Fruit fly (Drosophila melanogaster) whole organism, embryonic: Measurements from ENCODE around the gene CG43339.

Experiments
- Ada2b ChIP-seq: fragments of 200-800 bp; sonication (Bioruptor generic); IDR thresholded peaks from 2 replicates; pipeline ENCODE4 v1.3.6; 2022; ENCODE audit warnings: missing biosample characterization, missing genetic modification characterization
- B-H2 ChIP-seq: fragments of 200-800 bp; sonication (Bioruptor generic); optimal IDR thresholded peaks from 2 replicates; lab custom pipeline; 2018; ENCODE audit warnings: missing biosample characterization, mild to moderate bottlenecking, missing genetic modification characterization
- Bgb ChIP-seq: fragments of 200-800 bp; sonication (Bioruptor generic); IDR thresholded peaks from 2 replicates; pipeline ENCODE4 v1.3.6; 2022; ENCODE audit warnings: missing biosample characterization, missing genetic modification characterization; ENCODE audit not compliant: partially characterized antibody
- Blimp-1 ChIP-seq: fragments of 200-800 bp; sonication (Bioruptor generic); optimal IDR thresholded peaks from 3 replicates; lab custom pipeline; 2018; ENCODE audit warnings: missing biosample characterization, missing genetic modification characterization, mild to moderate bottlenecking, moderate library complexity, missing genetic modification reagents
- CG10267 ChIP-seq: fragments of 200-800 bp; sonication (Bioruptor generic); optimal IDR thresholded peaks from 2 replicates; lab custom pipeline; 2018; ENCODE audit warnings: missing biosample characterization, mild to moderate bottlenecking, missing genetic modification characterization, moderate library complexity
- CG10366 ChIP-seq: fragments of 200-800 bp; sonication (Bioruptor generic); IDR thresholded peaks from 2 replicates; pipeline ENCODE4 v1.3.6; 2022; ENCODE audit warnings: missing biosample characterization, missing genetic modification characterization
- CG13424 ChIP-seq: fragments of 200-800 bp; sonication (Bioruptor generic); optimal IDR thresholded peaks from 2 replicates; lab custom pipeline; 2019; ENCODE audit warnings: missing biosample characterization, mild to moderate bottlenecking, missing genetic modification characterization, moderate library complexity
- CG1603 ChIP-seq: fragments of 200-800 bp; sonication (Bioruptor generic); optimal IDR thresholded peaks from 2 replicates; lab custom pipeline; 2019; ENCODE audit warnings: missing biosample characterization, mild to moderate bottlenecking, missing genetic modification characterization, moderate library complexity
- CG17328 ChIP-seq: fragments of 200-800 bp; sonication (Bioruptor generic); IDR thresholded peaks from 2 replicates; pipeline ENCODE4 v1.3.6; 2022; ENCODE audit warnings: missing biosample characterization, missing genetic modification characterization
- CG17385 ChIP-seq: fragments of 200-800 bp; sonication (Bioruptor generic); optimal IDR thresholded peaks from 3 replicates; lab custom pipeline; 2018; ENCODE audit warnings: missing biosample characterization, mild to moderate bottlenecking, missing genetic modification characterization
- CG1792 ChIP-seq: fragments of 200-800 bp; sonication (Bioruptor generic); optimal IDR thresholded peaks from 2 replicates; lab custom pipeline; 2016; ENCODE audit warnings: missing biosample characterization, missing genetic modification characterization
- CG18619 ChIP-seq: fragments of 200-800 bp; sonication (Bioruptor generic); optimal IDR thresholded peaks from 3 replicates; lab custom pipeline; 2017; ENCODE audit warnings: missing biosample characterization, mild to moderate bottlenecking, missing genetic modification characterization
- CG2875 ChIP-seq: fragments of 200-800 bp; sonication (Bioruptor generic); optimal IDR thresholded peaks from 2 replicates; lab custom pipeline; 2017; ENCODE audit warnings: missing biosample characterization, mild to moderate bottlenecking, missing genetic modification characterization, missing genetic modification reagents
- CG30403 ChIP-seq: fragments of 200-800 bp; sonication (Bioruptor generic); optimal IDR thresholded peaks from 3 replicates; lab custom pipeline; 2016; ENCODE audit warnings: missing biosample characterization, missing genetic modification characterization
- CG6254 ChIP-seq: fragments of 200-800 bp; sonication (Bioruptor generic); optimal IDR thresholded peaks from 3 replicates; lab custom pipeline; 2017; ENCODE audit warnings: mild to moderate bottlenecking, missing biosample characterization, missing genetic modification reagents, missing genetic modification characterization
- CG7745 ChIP-seq: fragments of 200-800 bp; sonication (Bioruptor generic); optimal IDR thresholded peaks from 2 replicates; lab custom pipeline; 2018; ENCODE audit warnings: missing biosample characterization, mild to moderate bottlenecking, missing genetic modification characterization, moderate library complexity
- CG9215 ChIP-seq: fragments of 200-800 bp; sonication (Bioruptor generic); IDR thresholded peaks from 2 replicates; pipeline ENCODE4 v1.3.6; 2022; ENCODE audit warnings: missing biosample characterization, missing genetic modification characterization
- CG9932 ChIP-seq: fragments of 200-800 bp; sonication (Bioruptor generic); IDR thresholded peaks from 2 replicates; pipeline ENCODE4 v1.3.6; 2022; ENCODE audit warnings: missing biosample characterization, missing genetic modification characterization
- CkIIα-i1 ChIP-seq: fragments of 200-800 bp; sonication (Bioruptor generic); IDR thresholded peaks from 2 replicates; pipeline ENCODE4 v1.3.6; 2022; ENCODE audit warnings: missing biosample characterization, missing genetic modification characterization
- CoRest ChIP-seq: fragments of 200-800 bp; sonication (Bioruptor generic); optimal IDR thresholded peaks from 3 replicates; lab custom pipeline; 2018; ENCODE audit warnings: missing biosample characterization, mild to moderate bottlenecking, missing genetic modification characterization, moderate library complexity
- D19B ChIP-seq: fragments of 200-800 bp; sonication (Bioruptor generic); optimal IDR thresholded peaks from 2 replicates; lab custom pipeline; 2017; ENCODE audit warnings: missing biosample characterization, mild to moderate bottlenecking, missing genetic modification characterization
- Doc2 ChIP-seq: fragments of 200-800 bp; sonication (Bioruptor generic); IDR thresholded peaks from 2 replicates; pipeline ENCODE4 v1.3.6; 2022; ENCODE audit warnings: missing biosample characterization, missing genetic modification characterization
- Drgx ChIP-seq: fragments of 200-800 bp; sonication (Bioruptor generic); IDR thresholded peaks from 2 replicates; pipeline ENCODE4 v1.3.6; 2022; ENCODE audit warnings: missing biosample characterization, missing genetic modification characterization
- H2.0 ChIP-seq: fragments of 200-800 bp; sonication (Bioruptor generic); IDR thresholded peaks from 2 replicates; pipeline ENCODE4 v1.3.6; 2022; ENCODE audit warnings: missing biosample characterization, missing genetic modification characterization
- HLH54F ChIP-seq: fragments of 200-800 bp; sonication (Bioruptor generic); optimal IDR thresholded peaks from 3 replicates; lab custom pipeline; 2016; ENCODE audit warnings: missing biosample characterization, missing genetic modification characterization
- Hr3 ChIP-seq: fragments of 200-800 bp; sonication (Bioruptor generic); optimal IDR thresholded peaks from 3 replicates; lab custom pipeline; 2016; ENCODE audit warnings: missing biosample characterization, missing genetic modification characterization
- Lhr ChIP-seq: fragments of 200-800 bp; sonication (Bioruptor generic); optimal IDR thresholded peaks from 3 replicates; lab custom pipeline; 2017; ENCODE audit warnings: mild to moderate bottlenecking, missing biosample characterization, missing genetic modification reagents, missing genetic modification characterization
- Max ChIP-seq: fragments of 200-800 bp; sonication (Bioruptor generic); optimal IDR thresholded peaks from 2 replicates; lab custom pipeline; 2016; ENCODE audit warnings: missing biosample characterization, mild to moderate bottlenecking, missing genetic modification characterization
- Med ChIP-seq: fragments of 200-800 bp; sonication (Bioruptor generic); peaks from one replicate; lab custom pipeline; 2016; ENCODE audit warnings: missing biosample characterization, missing genetic modification characterization, mild to moderate bottlenecking, inconsistent platforms, moderate library complexity
- bab2 ChIP-seq: fragments of 200-800 bp; sonication (Bioruptor generic); optimal IDR thresholded peaks from 2 replicates; lab custom pipeline; 2016; ENCODE audit warnings: missing biosample characterization, missing genetic modification characterization
- chif ChIP-seq, 2 experiments: fragments of 200-800 bp; sonication (Bioruptor generic); optimal IDR thresholded peaks; 3 replicates each; lab custom pipeline; 2016; ENCODE audit warnings: missing biosample characterization in 2 of 2, missing genetic modification characterization in 2 of 2
- dmrt11E ChIP-seq: fragments of 200-800 bp; sonication (Bioruptor generic); optimal IDR thresholded peaks from 3 replicates; lab custom pipeline; 2018; ENCODE audit warnings: missing biosample characterization, mild to moderate bottlenecking, missing genetic modification characterization, moderate library complexity
- dmrt99B ChIP-seq: fragments of 200-800 bp; sonication (Bioruptor generic); optimal IDR thresholded peaks from 2 replicates; lab custom pipeline; 2018; ENCODE audit warnings: missing biosample characterization, mild to moderate bottlenecking, missing genetic modification characterization, moderate library complexity
- en ChIP-seq: fragments of 200-800 bp; sonication (Bioruptor generic); optimal IDR thresholded peaks from 2 replicates; lab custom pipeline; 2016; ENCODE audit warnings: missing biosample characterization, missing genetic modification characterization
- ewg ChIP-seq: fragments of 200-800 bp; sonication (Bioruptor generic); optimal IDR thresholded peaks from 3 replicates; lab custom pipeline; 2017; ENCODE audit warnings: mild to moderate bottlenecking, missing biosample characterization, missing genetic modification reagents, missing genetic modification characterization
- fd96Cb ChIP-seq: fragments of 200-800 bp; sonication (Bioruptor generic); optimal IDR thresholded peaks from 2 replicates; lab custom pipeline; 2018; ENCODE audit warnings: missing biosample characterization, mild to moderate bottlenecking, missing genetic modification characterization, moderate library complexity
- ken ChIP-seq: fragments of 200-800 bp; sonication (Bioruptor generic); IDR thresholded peaks from 3 replicates; pipeline ENCODE4 v1.3.6; 2022; ENCODE audit warnings: missing biosample characterization, missing genetic modification characterization
- lbe ChIP-seq: fragments of 200-800 bp; sonication (Bioruptor generic); optimal IDR thresholded peaks from 2 replicates; lab custom pipeline; 2016; ENCODE audit warnings: missing biosample characterization, mild to moderate bottlenecking, missing genetic modification characterization
- phol ChIP-seq: fragments of 200-800 bp; sonication (Bioruptor generic); optimal IDR thresholded peaks from 3 replicates; lab custom pipeline; 2018; ENCODE audit warnings: missing biosample characterization, mild to moderate bottlenecking, missing genetic modification characterization, moderate library complexity
- sens ChIP-seq: fragments of 200-800 bp; sonication (Bioruptor generic); peaks from one replicate; lab custom pipeline; 2016; ENCODE audit warnings: missing biosample characterization, missing genetic modification characterization
- sim ChIP-seq: fragments of 200-800 bp; sonication (Bioruptor generic); IDR thresholded peaks from 2 replicates; pipeline ENCODE4 v1.3.6; 2022; ENCODE audit warnings: missing biosample characterization, missing genetic modification characterization
- sob ChIP-seq: fragments of 200-800 bp; sonication (Bioruptor generic); IDR thresholded peaks from 2 replicates; pipeline ENCODE4 v1.3.6; 2022; ENCODE audit warnings: missing biosample characterization, missing genetic modification characterization
- stwl ChIP-seq: fragments of 200-800 bp; sonication (Bioruptor generic); optimal IDR thresholded peaks from 3 replicates; lab custom pipeline; 2018; ENCODE audit warnings: missing biosample characterization, mild to moderate bottlenecking, missing genetic modification characterization, moderate library complexity
- tgo ChIP-seq: fragments of 200-800 bp; sonication (Bioruptor generic); IDR thresholded peaks from 3 replicates; pipeline ENCODE4 v1.3.6; 2022; ENCODE audit warnings: missing biosample characterization, missing genetic modification characterization
- unpg ChIP-seq: fragments of 200-800 bp; sonication (Bioruptor generic); optimal IDR thresholded peaks from 3 replicates; lab custom pipeline; 2018; ENCODE audit warnings: missing biosample characterization, mild to moderate bottlenecking, missing genetic modification characterization, moderate library complexity
- vvl ChIP-seq: fragments of 200-800 bp; sonication (Bioruptor generic); IDR thresholded peaks from 2 replicates; pipeline ENCODE4 v1.3.6; 2022; ENCODE audit warnings: missing biosample characterization, missing genetic modification characterization
- zen2 ChIP-seq: fragments of 200-800 bp; sonication (Bioruptor generic); IDR thresholded peaks from 3 replicates; pipeline ENCODE4 v1.3.6; 2022; ENCODE audit warnings: missing biosample characterization, missing genetic modification characterization; ENCODE audit not compliant: partially characterized antibody

Gene CG43339

DNA sequence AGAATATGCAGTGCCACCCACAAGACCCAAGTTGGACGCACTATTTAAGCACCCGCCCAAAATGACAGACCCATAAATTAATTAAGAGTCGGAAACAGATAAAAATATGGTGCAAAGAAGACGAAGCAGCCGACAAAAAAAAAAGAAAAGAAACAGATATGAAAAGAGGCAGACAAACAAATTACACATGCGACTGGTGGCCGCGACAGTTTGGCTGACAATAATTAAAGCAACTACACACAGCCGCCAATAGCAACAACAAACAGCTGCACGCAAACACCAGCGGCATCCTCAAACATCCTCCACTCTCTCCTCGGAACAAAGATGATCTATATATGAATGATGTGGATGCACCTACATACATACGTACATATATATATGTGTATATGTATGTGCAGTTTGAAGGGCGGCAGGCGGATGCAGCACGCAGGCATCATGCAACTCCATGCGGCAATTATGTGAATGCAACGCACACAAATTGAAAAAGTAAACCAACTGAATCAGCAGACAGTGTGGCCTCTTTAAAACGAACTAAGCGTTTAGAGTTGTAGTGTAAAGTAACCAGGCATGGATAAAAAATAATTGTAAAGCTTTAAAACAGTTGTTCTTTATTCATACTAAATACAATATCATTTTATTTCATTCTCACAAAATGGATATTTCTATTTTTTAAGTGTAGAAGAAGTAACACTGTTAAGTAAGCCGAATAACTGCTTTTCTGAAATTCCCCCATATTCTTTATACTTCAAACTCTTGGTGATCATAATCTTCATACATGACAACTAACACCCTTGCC is 25.0 kb downstream of the CG43339 start (continued):
- TF ChIP-seq Max (no peak), unpg (GFP tag; lab: Kevin White, UChicago) (peak; percentile 56), dmrt11E (tag; lab: Kevin White, UChicago) (peak; percentile 59), CoRest (tag; lab: Kevin White, UChicago) (peak; percentile 43), CG17328 (GFP tag; lab: Robert Waterston, UW) (peak; percentile 50), Bgb (GFP tag; lab: Robert Waterston, UW) (no peak), CG17385 (GFP tag; lab: Kevin White, UChicago) (peak; percentile 35), fd96Cb (tag; lab: Kevin White, UChicago) (peak; percentile 23), ken (GFP tag; lab: Robert Waterston, UW) (0 out of 3 replicates have a peak, but pooled peaks have one; percentile 47), Ada2b (GFP tag; lab: Robert Waterston, UW) (peak; percentile 34; the same call in 1 of the 2 replicates), stwl (tag; lab: Kevin White, UChicago) (peak; percentile 1), sob (GFP tag; lab: Robert Waterston, UW) (no peak), bab2 (GFP tag; lab: Kevin White, UChicago) (peak; percentile 13), en (GFP tag; lab: Kevin White, UChicago) (peak; percentile 36), ewg (GFP tag; lab: Kevin White, UChicago) (peak; percentile 5), CG1603 (tag; lab: Kevin White, UChicago) (peak; percentile 44), HLH54F (no peak), CG10267 (tag; lab: Kevin White, UChicago) (peak; percentile 8), Hr3 (GFP tag; lab: Kevin White, UChicago) (peak; percentile 23), Blimp-1 (GFP tag; lab: Kevin White, UChicago) (peak; percentile 10), CG18619 (GFP tag; lab: Kevin White, UChicago) (peak; percentile 14), chif (GFP tag; optimal IDR thresholded peaks at IDR 0.05; lab: Kevin White, UChicago) (peak in 1 of 2 experiments; percentile 40), CG10366 (GFP tag; lab: Robert Waterston, UW) (peak; percentile 22; the same call in 1 of the 2 replicates), dmrt99B (tag; lab: Kevin White, UChicago) (peak; percentile 18), CG30403 (GFP tag; lab: Kevin White, UChicago) (peak; percentile 47)

DNA sequence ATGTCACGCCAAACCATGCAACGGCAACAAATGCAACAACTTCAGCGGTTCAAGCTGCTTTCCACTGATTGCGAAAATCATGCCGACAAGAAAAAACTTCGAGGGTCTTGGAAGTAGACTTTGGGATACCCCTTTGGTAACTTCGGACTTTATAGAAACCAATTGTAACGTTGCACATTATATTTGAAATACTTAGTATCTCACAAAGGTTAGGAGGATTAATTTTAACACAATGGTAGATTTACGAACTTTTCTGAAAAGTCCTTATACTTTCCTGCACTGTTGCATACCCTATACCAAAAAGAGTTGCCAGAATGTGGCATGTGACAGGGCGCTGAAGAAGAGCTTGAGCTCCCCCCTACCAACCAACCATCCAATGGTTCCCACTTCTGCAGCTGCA is 27.6 kb downstream of the CG43339 start:
- TF ChIP-seq zen2 (GFP tag; lab: Robert Waterston, UW): no peak
- peak; percentile 2 for TF ChIP-seq lbe (GFP tag; lab: Kevin White, UChicago)
- no peak for TF ChIP-seq D19B (GFP tag; lab: Kevin White, UChicago)
- TF ChIP-seq CG9215 (GFP tag; lab: Robert Waterston, UW): no peak
- no peak for TF ChIP-seq Doc2
- peak; percentile 32 for TF ChIP-seq Med (GFP tag; lab: Kevin White, UChicago)
- peak; percentile 61 for TF ChIP-seq Drgx (GFP tag; lab: Robert Waterston, UW)
- TF ChIP-seq sens (GFP tag; lab: Kevin White, UChicago): peak; percentile 42

DNA sequence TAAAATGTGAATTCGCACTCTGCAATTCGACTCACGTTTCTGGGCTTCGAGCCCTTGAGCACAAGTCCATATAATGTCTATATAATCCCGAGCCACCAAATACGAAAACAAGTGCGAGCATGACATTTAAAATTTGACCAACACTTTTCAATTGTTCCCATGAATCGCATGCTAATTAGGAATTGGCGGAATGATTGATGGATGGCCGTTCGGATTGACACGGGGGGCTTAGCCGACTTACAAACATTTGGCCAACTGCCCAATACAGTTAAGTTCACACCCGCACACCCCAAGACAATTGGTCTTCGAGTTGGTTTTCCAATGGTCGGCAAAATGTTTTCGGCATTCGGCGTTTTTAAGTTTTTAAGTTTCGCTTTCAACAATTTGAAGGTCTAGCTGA is 32.0 kb downstream of the CG43339 start:
- no peak for TF ChIP-seq CG1792 (GFP tag; lab: Kevin White, UChicago)
- TF ChIP-seq sim (GFP tag; lab: Robert Waterston, UW): no peak
- TF ChIP-seq CG13424 (tag; lab: Kevin White, UChicago): no peak
- TF ChIP-seq vvl (GFP tag; lab: Robert Waterston, UW): 0 out of 2 replicates have a peak, but pooled peaks have one; percentile 34
- no peak for TF ChIP-seq CG17328 (GFP tag; lab: Robert Waterston, UW)
- TF ChIP-seq H2.0 (GFP tag; lab: Robert Waterston, UW): no peak
- no peak for TF ChIP-seq CG7745 (tag; lab: Kevin White, UChicago)
- TF ChIP-seq CkIIα-i1 (GFP tag; lab: Robert Waterston, UW): no peak
- TF ChIP-seq B-H2 (GFP tag; lab: Kevin White, UChicago): no peak
- TF ChIP-seq CG6254 (GFP tag; lab: Kevin White, UChicago): no peak
- TF ChIP-seq CG2875 (GFP tag; lab: Kevin White, UChicago): no peak
- no peak for TF ChIP-seq phol (tag; lab: Kevin White, UChicago)
- no peak for TF ChIP-seq Lhr (GFP tag; lab: Kevin White, UChicago)
- TF ChIP-seq tgo (GFP tag; lab: Robert Waterston, UW): no peak
- TF ChIP-seq CG9932 (GFP tag; lab: Robert Waterston, UW): no peak
